Fruit fly (Drosophila melanogaster): Measurements from ENCODE around the gene Dref.
A peak's percentile ranks its signal among the peaks of the same experiment; 100 is the strongest.

The Dref gene

DNA sequence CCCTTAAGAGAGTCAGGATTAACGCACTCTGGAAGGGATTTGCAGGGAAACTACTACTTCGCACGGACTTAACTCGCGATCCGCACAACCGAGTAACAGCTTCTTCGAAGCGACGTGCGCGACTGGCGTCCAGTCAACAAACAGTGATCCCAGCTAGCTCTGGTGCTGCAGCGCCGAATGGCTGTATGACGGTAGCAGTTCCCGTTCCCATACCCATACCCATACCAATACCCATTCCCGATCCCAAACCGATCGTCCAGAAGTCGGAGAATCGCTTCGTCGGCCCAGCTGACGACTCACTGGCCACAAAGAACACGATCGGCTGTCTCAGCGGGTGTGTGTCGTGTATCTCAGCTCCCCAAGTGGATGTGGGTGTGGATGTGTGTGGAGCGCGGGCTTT, 19.8 kb downstream of the Dref start, which contains the start of gene CG5853 (continued):
- TF ChIP-seq CG2116 (GFP tag; optimal IDR thresholded peaks at IDR 0.05) (no peak), dati (GFP tag; IDR thresholded peaks at IDR 0.05) (no peak), lilli (GFP tag; optimal IDR thresholded peaks at IDR 0.05) (no peak), hkb (optimal IDR thresholded peaks at IDR 0.05) (no peak), hkb (GFP tag; IDR thresholded peaks at IDR 0.05) (no peak), CG17186 (GFP tag; optimal IDR thresholded peaks at IDR 0.05) (no peak), klu (GFP tag; IDR thresholded peaks at IDR 0.05) (no peak), ewg (GFP tag; optimal IDR thresholded peaks at IDR 0.05) (no peak), E2f2 (GFP tag; IDR thresholded peaks at IDR 0.05) (no peak), CG1647 (GFP tag; optimal IDR thresholded peaks at IDR 0.05) (no peak), MBD-R2 (GFP tag; IDR thresholded peaks at IDR 0.05) (no peak), NK7.1 (GFP tag; optimal IDR thresholded peaks at IDR 0.05) (no peak), zfh2 (GFP tag; optimal IDR thresholded peaks at IDR 0.05) (no peak), CG6272 (GFP tag; IDR thresholded peaks at IDR 0.05) (no peak), her (GFP tag; optimal IDR thresholded peaks at IDR 0.05) (no peak), CG17568 (GFP tag; optimal IDR thresholded peaks at IDR 0.05) (no peak), Xrp1 (GFP tag; IDR thresholded peaks at IDR 0.05) (no peak), Side (GFP tag; optimal IDR thresholded peaks at IDR 0.05) (no peak), ato (GFP tag; IDR thresholded peaks at IDR 0.05; ENCODE audit: partially characterized antibody) (no peak), CG14965 (GFP tag; optimal IDR thresholded peaks at IDR 0.05; ENCODE audit: borderline replicate concordance) (no peak), Dip3 (GFP tag; optimal IDR thresholded peaks at IDR 0.05) (no peak), luna (GFP tag; optimal IDR thresholded peaks at IDR 0.05) (no peak), grau (tag; optimal IDR thresholded peaks at IDR 0.05) (no peak), CG18011 (GFP tag; optimal IDR thresholded peaks at IDR 0.05) (no peak), CG2889 (GFP tag; IDR thresholded peaks at IDR 0.05) (no peak), Asciz (GFP tag; optimal IDR thresholded peaks at IDR 0.05) (no peak), pfk (GFP tag; optimal IDR thresholded peaks at IDR 0.05) (no peak), ash1 (GFP tag; optimal IDR thresholded peaks at IDR 0.05) (peak; percentile 52), CG4424 (GFP tag; optimal IDR thresholded peaks at IDR 0.05) (no peak), CG17385 (GFP tag; optimal IDR thresholded peaks at IDR 0.05) (no peak), kah (GFP tag; optimal IDR thresholded peaks at IDR 0.05) (no peak), unc-4 (GFP tag; IDR thresholded peaks at IDR 0.05; ENCODE audit: partially characterized antibody) (no peak), CG15514 (GFP tag; optimal IDR thresholded peaks at IDR 0.05) (peak; percentile 25), Deaf1 (tag; optimal IDR thresholded peaks at IDR 0.05) (peak; percentile 97), pb (GFP tag; optimal IDR thresholded peaks at IDR 0.05) (peak; percentile 1), run (tag; optimal IDR thresholded peaks at IDR 0.05) (no peak), HmgZ (tag; optimal IDR thresholded peaks at IDR 0.05) (peak; percentile 59), gem (tag; optimal IDR thresholded peaks at IDR 0.05) (no peak), HLHmδ (GFP tag; optimal IDR thresholded peaks at IDR 0.05) (no peak), CG32767 (GFP tag; IDR thresholded peaks at IDR 0.05) (no peak), Bgb (GFP tag; IDR thresholded peaks at IDR 0.05; ENCODE audit: partially characterized antibody) (no peak; the same call in 1 of the 2 replicates), esg (GFP tag; conservative IDR thresholded peaks at IDR 0.05) (no peak), B-H1 (GFP tag; IDR thresholded peaks at IDR 0.05) (no peak), CG31365 (tag; optimal IDR thresholded peaks at IDR 0.05) (no peak), Sox100B (GFP tag; optimal IDR thresholded peaks at IDR 0.05) (no peak), CG3995 (GFP tag; optimal IDR thresholded peaks at IDR 0.05) (peak; percentile 85), vnd (GFP tag; IDR thresholded peaks at IDR 0.05; ENCODE audit: partially characterized antibody) (no peak), chinmo (GFP tag; IDR thresholded peaks at IDR 0.05; ENCODE audit: partially characterized antibody) (peak; percentile 87; the same call in 3 of the 4 replicates), Fer3 (tag; optimal IDR thresholded peaks at IDR 0.05) (peak; percentile 21), al (GFP tag; IDR thresholded peaks at IDR 0.05) (no peak), Rfx (GFP tag; IDR thresholded peaks at IDR 0.05) (peak; percentile 52)

All from whole organism, embryonic.